Fruit fly (Drosophila melanogaster) whole organism, embryonic: ENCODE measurements around the gene Ant2.
A peak's percentile ranks its signal among the peaks of the same experiment; 100 is the strongest.

ENCODE experiments used
- Adf1 ChIP-seq: fragments of 200-800 bp; sonication (Bioruptor generic); IDR thresholded peaks from 2 replicates; pipeline ENCODE4 v1.3.6; 2022; ENCODE audit warnings: missing biosample characterization, missing genetic modification characterization
- Awh ChIP-seq: fragments of 200-800 bp; sonication (Bioruptor generic); IDR thresholded peaks from 2 replicates; pipeline ENCODE4, ENCODE4 v1.3.6; 2022; ENCODE audit warnings: missing biosample characterization, missing genetic modification characterization
- Bteb2 ChIP-seq: fragments of 200-800 bp; sonication (Bioruptor generic); optimal IDR thresholded peaks from 2 replicates; lab custom pipeline; 2016; ENCODE audit warnings: missing biosample characterization, missing genetic modification characterization
- CG10147 ChIP-seq: fragments of 200-800 bp; sonication (Bioruptor generic); optimal IDR thresholded peaks from 2 replicates; lab custom pipeline; 2019; ENCODE audit warnings: missing biosample characterization, mild to moderate bottlenecking, missing genetic modification characterization, moderate library complexity
- CG10274 ChIP-seq: fragments of 200-800 bp; sonication (Bioruptor generic); optimal IDR thresholded peaks from 3 replicates; lab custom pipeline; 2017; ENCODE audit warnings: missing biosample characterization, mild to moderate bottlenecking, missing genetic modification characterization
- CG10543 ChIP-seq: fragments of 200-800 bp; sonication (Bioruptor generic); optimal IDR thresholded peaks from 3 replicates; lab custom pipeline; 2017; ENCODE audit warnings: missing biosample characterization, mild to moderate bottlenecking, missing genetic modification characterization, moderate library complexity
- CG11456 ChIP-seq: fragments of 200-800 bp; sonication (Bioruptor generic); IDR thresholded peaks from 3 replicates; pipeline ENCODE4 v1.3.6; 2022; ENCODE audit warnings: missing biosample characterization, missing genetic modification characterization
- CG12071 ChIP-seq: fragments of 200-800 bp; sonication (Bioruptor generic); optimal IDR thresholded peaks from 3 replicates; lab custom pipeline; 2018; ENCODE audit warnings: missing biosample characterization, mild to moderate bottlenecking, missing genetic modification characterization
- CG13624 ChIP-seq: fragments of 200-800 bp; sonication (Bioruptor generic); optimal IDR thresholded peaks from 2 replicates; lab custom pipeline; 2016; ENCODE audit warnings: missing biosample characterization, missing genetic modification characterization
- CG14050 ChIP-seq: fragments of 200-800 bp; sonication (Bioruptor generic); IDR thresholded peaks from 3 replicates; pipeline ENCODE4 v1.3.6; 2022; ENCODE audit warnings: missing biosample characterization, missing genetic modification characterization
- CG14710 ChIP-seq: fragments of 200-800 bp; sonication (Bioruptor generic); optimal IDR thresholded peaks from 3 replicates; lab custom pipeline; 2019; ENCODE audit warnings: missing biosample characterization, mild to moderate bottlenecking, missing genetic modification characterization, moderate library complexity
- CG17359 ChIP-seq: fragments of 200-800 bp; sonication (Bioruptor generic); optimal IDR thresholded peaks from 3 replicates; lab custom pipeline; 2018; ENCODE audit warnings: missing biosample characterization, mild to moderate bottlenecking, missing genetic modification characterization, moderate library complexity
- CG18011 ChIP-seq: fragments of 200-800 bp; sonication (Bioruptor generic); optimal IDR thresholded peaks from 2 replicates; lab custom pipeline; 2017; ENCODE audit warnings: missing biosample characterization, missing genetic modification characterization, mild to moderate bottlenecking, moderate library complexity, missing genotype
- CG2712 ChIP-seq: fragments of 200-800 bp; optimal IDR thresholded peaks from 3 replicates; lab custom pipeline; 2019; ENCODE audit warnings: missing biosample characterization, mild to moderate bottlenecking, missing genetic modification characterization, moderate library complexity
- CG30020 ChIP-seq: fragments of 200-800 bp; optimal IDR thresholded peaks from 2 replicates; lab custom pipeline; 2019; ENCODE audit warnings: missing biosample characterization, mild to moderate bottlenecking, missing genetic modification characterization, moderate library complexity
- CG31365 ChIP-seq: fragments of 200-800 bp; sonication (Bioruptor generic); optimal IDR thresholded peaks from 2 replicates; lab custom pipeline; 2018; ENCODE audit warnings: missing biosample characterization, mild to moderate bottlenecking, missing genetic modification characterization
- CG32772 ChIP-seq: fragments of 200-800 bp; sonication (Bioruptor generic); IDR thresholded peaks from 2 replicates; pipeline ENCODE4 v1.3.6; 2022; ENCODE audit warnings: missing biosample characterization, missing genetic modification characterization
- CG3281 ChIP-seq: fragments of 200-800 bp; sonication (Bioruptor generic); optimal IDR thresholded peaks from 3 replicates; lab custom pipeline; 2017; ENCODE audit warnings: missing biosample characterization, mild to moderate bottlenecking, missing genetic modification characterization
- CG4282 ChIP-seq: fragments of 200-800 bp; sonication (Bioruptor generic); optimal IDR thresholded peaks from 2 replicates; lab custom pipeline; 2016; ENCODE audit warnings: missing biosample characterization, missing genetic modification characterization
- CG4617 ChIP-seq: fragments of 200-800 bp; sonication (Bioruptor generic); optimal IDR thresholded peaks from 3 replicates; lab custom pipeline; 2016; ENCODE audit warnings: missing biosample characterization, missing genetic modification characterization, borderline replicate concordance
- CG7556 ChIP-seq: fragments of 200-800 bp; sonication (Bioruptor generic); optimal IDR thresholded peaks from 2 replicates; lab custom pipeline; 2017; ENCODE audit warnings: missing biosample characterization, mild to moderate bottlenecking, missing genetic modification characterization
- CG7786 ChIP-seq: fragments of 200-800 bp; sonication (Bioruptor generic); optimal IDR thresholded peaks from 2 replicates; lab custom pipeline; 2016; ENCODE audit warnings: missing biosample characterization, missing genetic modification characterization
- CG8359 ChIP-seq: fragments of 200-800 bp; sonication (Bioruptor generic); optimal IDR thresholded peaks from 2 replicates; lab custom pipeline; 2017; ENCODE audit warnings: missing biosample characterization, mild to moderate bottlenecking, missing genetic modification characterization, borderline replicate concordance
- CG8765 ChIP-seq: fragments of 200-800 bp; sonication (Bioruptor generic); IDR thresholded peaks from 2 replicates; pipeline ENCODE4 v1.3.6; 2022; ENCODE audit warnings: missing biosample characterization, missing genetic modification characterization
- CG8924 ChIP-seq: fragments of 200-800 bp; optimal IDR thresholded peaks from 3 replicates; lab custom pipeline; 2019; ENCODE audit warnings: missing biosample characterization, mild to moderate bottlenecking, missing genetic modification characterization, moderate library complexity
- CG9797 ChIP-seq: fragments of 200-800 bp; sonication (Bioruptor generic); optimal IDR thresholded peaks from 3 replicates; lab custom pipeline; 2018; ENCODE audit warnings: missing biosample characterization, mild to moderate bottlenecking, missing genetic modification characterization
- D ChIP-seq, 2 experiments: fragments of 200-800 bp in 1 of 2; fragments of >200 bp in 1 of 2; sonication (Bioruptor generic) in 1 of 2; optimal IDR thresholded peaks; 2 replicates in 1 of 2; 3 replicates in 1 of 2; lab custom pipeline; 2017; ENCODE audit warnings: mild to moderate bottlenecking in 1 of 2, missing biosample characterization in 1 of 2, missing genetic modification characterization in 1 of 2, missing genetic modification reagents in 1 of 2
- Gug ChIP-seq: fragments of 200-800 bp; sonication (Bioruptor generic); IDR thresholded peaks from 4 replicates; pipeline ENCODE4 v1.3.6; 2022; ENCODE audit warnings: missing biosample characterization, missing genetic modification characterization
- Hey ChIP-seq: fragments of 200-800 bp; sonication (Bioruptor generic); optimal IDR thresholded peaks from 3 replicates; lab custom pipeline; 2018; ENCODE audit warnings: missing biosample characterization, mild to moderate bottlenecking, missing genetic modification characterization
- Mes4 ChIP-seq: fragments of 200-800 bp; sonication (Bioruptor generic); optimal IDR thresholded peaks from 2 replicates; lab custom pipeline; 2016; ENCODE audit warnings: missing biosample characterization, missing genetic modification characterization
- Rx ChIP-seq: fragments of 200-800 bp; sonication (Bioruptor generic); IDR thresholded peaks from 2 replicates; pipeline ENCODE4 v1.3.6; 2022; ENCODE audit warnings: missing biosample characterization, missing genetic modification characterization
- Six4 ChIP-seq: fragments of 200-800 bp; sonication (Bioruptor generic); optimal IDR thresholded peaks from 2 replicates; lab custom pipeline; 2016; ENCODE audit warnings: missing biosample characterization, missing genetic modification characterization
- Xbp1 ChIP-seq: fragments of 200-800 bp; sonication (Bioruptor generic); optimal IDR thresholded peaks from 3 replicates; lab custom pipeline; 2016; ENCODE audit warnings: missing biosample characterization, mild to moderate bottlenecking, missing genetic modification characterization
- chinmo ChIP-seq: fragments of 200-800 bp; sonication (Bioruptor generic); IDR thresholded peaks from 4 replicates; pipeline ENCODE4 v1.3.6; 2022; ENCODE audit warnings: missing biosample characterization, missing genetic modification characterization; ENCODE audit not compliant: partially characterized antibody
- corto ChIP-seq: fragments of 200-800 bp; sonication (Bioruptor generic); optimal IDR thresholded peaks from 2 replicates; lab custom pipeline; 2016; ENCODE audit warnings: missing biosample characterization, mild to moderate bottlenecking, missing genetic modification characterization, moderate library complexity
- crc ChIP-seq: fragments of 200-800 bp; sonication (Bioruptor generic); optimal IDR thresholded peaks from 2 replicates; lab custom pipeline; 2016; ENCODE audit warnings: missing biosample characterization, missing genetic modification characterization
- exex ChIP-seq: fragments of 200-800 bp; sonication (Bioruptor generic); optimal IDR thresholded peaks from 4 replicates; lab custom pipeline; 2018; ENCODE audit warnings: missing biosample characterization, mild to moderate bottlenecking, missing genetic modification characterization, moderate library complexity
- gfzf ChIP-seq: fragments of 200-800 bp; sonication (Bioruptor generic); optimal IDR thresholded peaks from 2 replicates; lab custom pipeline; 2016; ENCODE audit warnings: missing biosample characterization, mild to moderate bottlenecking, missing genetic modification characterization, moderate library complexity
- gsb-n ChIP-seq: fragments of 200-800 bp; sonication (Bioruptor generic); optimal IDR thresholded peaks from 3 replicates; lab custom pipeline; 2018; ENCODE audit warnings: missing biosample characterization, mild to moderate bottlenecking, missing genetic modification characterization
- jing ChIP-seq: fragments of 200-800 bp; sonication (Bioruptor generic); optimal IDR thresholded peaks from 2 replicates; lab custom pipeline; 2018; ENCODE audit warnings: missing biosample characterization, mild to moderate bottlenecking, missing genetic modification characterization
- klu ChIP-seq: fragments of 200-800 bp; sonication (Bioruptor generic); IDR thresholded peaks from 2 replicates; pipeline ENCODE4 v1.3.6; 2022; ENCODE audit warnings: missing biosample characterization, missing genetic modification characterization
- mam ChIP-seq: fragments of 200-800 bp; sonication (Bioruptor generic); optimal IDR thresholded peaks from 3 replicates; lab custom pipeline; 2016; ENCODE audit warnings: missing biosample characterization, missing genetic modification characterization
- mirr ChIP-seq: fragments of 200-800 bp; sonication (Bioruptor generic); optimal IDR thresholded peaks from 3 replicates; lab custom pipeline; 2018; ENCODE audit warnings: missing biosample characterization, mild to moderate bottlenecking, missing genetic modification characterization
- pb ChIP-seq: fragments of 200-800 bp; sonication (Bioruptor generic); optimal IDR thresholded peaks from 3 replicates; lab custom pipeline; 2016; ENCODE audit warnings: missing biosample characterization, missing genetic modification characterization
- pho ChIP-seq: fragments of 200-800 bp; sonication (Bioruptor generic); optimal IDR thresholded peaks from 2 replicates; lab custom pipeline; 2016; ENCODE audit warnings: missing biosample characterization, missing genetic modification characterization
- tgo ChIP-seq: fragments of 200-800 bp; sonication (Bioruptor generic); IDR thresholded peaks from 3 replicates; pipeline ENCODE4 v1.3.6; 2022; ENCODE audit warnings: missing biosample characterization, missing genetic modification characterization
- trh ChIP-seq: fragments of 200-800 bp; sonication (Bioruptor generic); optimal IDR thresholded peaks from 2 replicates; lab custom pipeline; 2016; ENCODE audit warnings: missing biosample characterization, missing genetic modification characterization
- usp ChIP-seq: fragments of >200 bp; optimal IDR thresholded peaks from 2 replicates; lab custom pipeline; 2017; ENCODE audit warnings: missing biosample characterization, missing genetic modification characterization
- wdn ChIP-seq: fragments of 200-800 bp; sonication (Bioruptor generic); IDR thresholded peaks from 2 replicates; pipeline ENCODE4 v1.3.6; 2022; ENCODE audit warnings: missing biosample characterization, missing genetic modification characterization

The Ant2 gene

dm6 chrX:10762959-10763883 lies 23.5 kb downstream of the Ant2 start (continued):
- TF ChIP-seq mirr (GFP tag; lab: Kevin White, UChicago): peak; percentile 81
- no peak for TF ChIP-seq Gug
- TF ChIP-seq CG11456: no peak
- no peak for TF ChIP-seq CG14050 (GFP tag; lab: Robert Waterston, UW)
- TF ChIP-seq Bteb2 (GFP tag; lab: Kevin White, UChicago): no peak
- no peak for TF ChIP-seq CG32772 (GFP tag; lab: Robert Waterston, UW)
- 0 out of 2 replicates have a peak, but pooled peaks have one; percentile 25 for TF ChIP-seq CG8765 (GFP tag; lab: Robert Waterston, UW)
- no peak for TF ChIP-seq klu (GFP tag; lab: Robert Waterston, UW)
- TF ChIP-seq pho (GFP tag; lab: Kevin White, UChicago): peak; percentile 7
- TF ChIP-seq CG7786: no peak
- no peak for TF ChIP-seq Rx (GFP tag; lab: Robert Waterston, UW)
- no peak for TF ChIP-seq wdn (GFP tag; lab: Robert Waterston, UW)
- no peak for TF ChIP-seq Six4 (GFP tag; lab: Kevin White, UChicago)
- TF ChIP-seq CG8359: no peak
- TF ChIP-seq Mes4 (GFP tag; lab: Kevin White, UChicago): no peak
- no peak for TF ChIP-seq CG12071 (GFP tag; lab: Kevin White, UChicago)
- peak; percentile 22 for TF ChIP-seq CG17359
- peak; percentile 27 for TF ChIP-seq CG2712 (tag; lab: Kevin White, UChicago)
- TF ChIP-seq CG7556 (GFP tag; lab: Kevin White, UChicago): peak; percentile 49
- TF ChIP-seq Xbp1: peak; percentile 46
- TF ChIP-seq chinmo (GFP tag; lab: Robert Waterston, UW): peak; percentile 94
- TF ChIP-seq CG14710 (tag; lab: Kevin White, UChicago): peak; percentile 1
- TF ChIP-seq D (optimal IDR thresholded peaks at IDR 0.05; lab: Kevin White, UChicago): no peak
- no peak for TF ChIP-seq D (GFP tag; optimal IDR thresholded peaks at IDR 0.05; lab: Kevin White, UChicago)
- TF ChIP-seq CG4282: no peak
- peak; percentile 73 for TF ChIP-seq Adf1 (GFP tag; lab: Robert Waterston, UW)
- no peak for TF ChIP-seq CG30020 (tag; lab: Kevin White, UChicago)
- peak; percentile 70 for TF ChIP-seq CG10543 (GFP tag; lab: Kevin White, UChicago)
- no peak for TF ChIP-seq CG9797
- TF ChIP-seq CG10274 (GFP tag; lab: Kevin White, UChicago): no peak
- peak; percentile 74 for TF ChIP-seq exex
- no peak for TF ChIP-seq CG4617 (GFP tag; lab: Kevin White, UChicago)
- TF ChIP-seq gsb-n (tag; lab: Kevin White, UChicago): no peak
- no peak for TF ChIP-seq usp (GFP tag; lab: Kevin White, UChicago)
- peak; percentile 30 for TF ChIP-seq CG3281 (GFP tag; lab: Kevin White, UChicago)
- no peak for TF ChIP-seq Awh (GFP tag; lab: Robert Waterston, UW)
- no peak for TF ChIP-seq gfzf (GFP tag; lab: Kevin White, UChicago)
- no peak for TF ChIP-seq CG10147 (GFP tag; lab: Kevin White, UChicago)
- no peak for TF ChIP-seq mam
- TF ChIP-seq trh (GFP tag; lab: Kevin White, UChicago): no peak
- no peak for TF ChIP-seq CG18011 (GFP tag; lab: Kevin White, UChicago)
- no peak for TF ChIP-seq CG31365
- TF ChIP-seq jing (GFP tag; lab: Kevin White, UChicago): no peak
- peak; percentile 22 for TF ChIP-seq CG13624 (GFP tag; lab: Kevin White, UChicago)
- TF ChIP-seq tgo (GFP tag; lab: Robert Waterston, UW): no peak; the same call in 2 of the 3 replicates
- no peak for TF ChIP-seq pb (GFP tag; lab: Kevin White, UChicago)
- TF ChIP-seq crc (GFP tag; lab: Kevin White, UChicago): no peak
- peak; percentile 13 for TF ChIP-seq CG8924 (tag; lab: Kevin White, UChicago)
- TF ChIP-seq corto (GFP tag; lab: Kevin White, UChicago): no peak
- TF ChIP-seq Hey: peak; percentile 33
